Fruit fly (Drosophila melanogaster) whole organism, embryonic: ENCODE results near the gene Plzf.
A peak's percentile ranks its signal among the peaks of the same experiment; 100 is the strongest.

ENCODE experiments used
- Asciz ChIP-seq: fragments of 200-800 bp; sonication (Bioruptor generic); optimal IDR thresholded peaks from 2 replicates; lab custom pipeline; 2017; ENCODE audit warnings: missing biosample characterization, mild to moderate bottlenecking, missing genetic modification characterization, missing genetic modification reagents
- Bteb2 ChIP-seq: fragments of 200-800 bp; sonication (Bioruptor generic); optimal IDR thresholded peaks from 2 replicates; lab custom pipeline; 2016; ENCODE audit warnings: missing biosample characterization, missing genetic modification characterization
- CG11560 ChIP-seq: fragments of 200-800 bp; sonication (Bioruptor generic); IDR thresholded peaks from 3 replicates; pipeline ENCODE4 v1.3.6; 2022; ENCODE audit warnings: missing biosample characterization, missing genetic modification characterization
- CG12391 ChIP-seq: fragments of 200-800 bp; sonication (Bioruptor generic); optimal IDR thresholded peaks from 3 replicates; lab custom pipeline; 2018; ENCODE audit warnings: missing biosample characterization, mild to moderate bottlenecking, missing genetic modification characterization, moderate library complexity
- CG13894 ChIP-seq: fragments of 200-800 bp; sonication (Bioruptor generic); optimal IDR thresholded peaks from 3 replicates; lab custom pipeline; 2018; ENCODE audit warnings: missing biosample characterization, mild to moderate bottlenecking, missing genetic modification characterization, moderate library complexity
- CG18011 ChIP-seq: fragments of 200-800 bp; sonication (Bioruptor generic); optimal IDR thresholded peaks from 2 replicates; lab custom pipeline; 2017; ENCODE audit warnings: missing biosample characterization, missing genetic modification characterization, mild to moderate bottlenecking, moderate library complexity, missing genotype
- CG30020 ChIP-seq: fragments of 200-800 bp; optimal IDR thresholded peaks from 2 replicates; lab custom pipeline; 2019; ENCODE audit warnings: missing biosample characterization, mild to moderate bottlenecking, missing genetic modification characterization, moderate library complexity
- CG6683 ChIP-seq: fragments of 200-800 bp; sonication (Bioruptor generic); optimal IDR thresholded peaks from 2 replicates; lab custom pipeline; 2017; ENCODE audit warnings: missing biosample characterization, mild to moderate bottlenecking, missing genetic modification characterization, missing genetic modification reagents
- CG6791 ChIP-seq: fragments of 200-800 bp; sonication (Bioruptor generic); IDR thresholded peaks from 3 replicates; pipeline ENCODE4 v1.3.6; 2022; ENCODE audit warnings: missing biosample characterization, missing genetic modification characterization; ENCODE audit not compliant: partially characterized antibody
- CG6854 ChIP-seq: fragments of 200-800 bp; sonication (Bioruptor generic); optimal IDR thresholded peaks from 3 replicates; lab custom pipeline; 2017; ENCODE audit warnings: missing biosample characterization, mild to moderate bottlenecking, missing genetic modification characterization
- CG7928 ChIP-seq: fragments of 200-800 bp; sonication (Bioruptor generic); optimal IDR thresholded peaks from 2 replicates; lab custom pipeline; 2017; ENCODE audit warnings: missing biosample characterization, mild to moderate bottlenecking, missing genetic modification characterization
- CG7987 ChIP-seq: fragments of 200-800 bp; sonication (Bioruptor generic); optimal IDR thresholded peaks from 2 replicates; lab custom pipeline; 2018; ENCODE audit warnings: missing biosample characterization, mild to moderate bottlenecking, missing genetic modification characterization, moderate library complexity
- CG8924 ChIP-seq: fragments of 200-800 bp; optimal IDR thresholded peaks from 3 replicates; lab custom pipeline; 2019; ENCODE audit warnings: missing biosample characterization, mild to moderate bottlenecking, missing genetic modification characterization, moderate library complexity
- CG9437 ChIP-seq: fragments of 200-800 bp; sonication (Bioruptor generic); optimal IDR thresholded peaks from 2 replicates; lab custom pipeline; 2018; ENCODE audit warnings: missing biosample characterization, mild to moderate bottlenecking, missing genetic modification characterization
- CHES-1-like ChIP-seq: fragments of 200-800 bp; sonication (Bioruptor generic); optimal IDR thresholded peaks from 2 replicates; lab custom pipeline; 2016; ENCODE audit warnings: missing biosample characterization, missing genetic modification characterization
- Chrac-16 ChIP-seq: fragments of 200-800 bp; sonication (Bioruptor generic); optimal IDR thresholded peaks from 3 replicates; lab custom pipeline; 2016; ENCODE audit warnings: missing biosample characterization, missing genetic modification characterization
- Dp ChIP-seq: fragments of 200-800 bp; sonication (Bioruptor generic); optimal IDR thresholded peaks from 2 replicates; lab custom pipeline; 2018; ENCODE audit warnings: missing biosample characterization, mild to moderate bottlenecking, missing genetic modification characterization, moderate library complexity
- Fer1 ChIP-seq: fragments of 200-800 bp; sonication (Bioruptor generic); optimal IDR thresholded peaks from 2 replicates; lab custom pipeline; 2017; ENCODE audit warnings: missing biosample characterization, mild to moderate bottlenecking, missing genetic modification characterization
- Fer2 ChIP-seq: fragments of 200-800 bp; sonication (Bioruptor generic); optimal IDR thresholded peaks from 2 replicates; lab custom pipeline; 2018; ENCODE audit warnings: missing biosample characterization, mild to moderate bottlenecking, missing genetic modification characterization, moderate library complexity
- Mad ChIP-seq: fragments of 200-800 bp; sonication (Bioruptor generic); optimal IDR thresholded peaks from 2 replicates; lab custom pipeline; 2016; ENCODE audit warnings: missing biosample characterization, missing genetic modification characterization
- Mes4 ChIP-seq: fragments of 200-800 bp; sonication (Bioruptor generic); optimal IDR thresholded peaks from 2 replicates; lab custom pipeline; 2016; ENCODE audit warnings: missing biosample characterization, missing genetic modification characterization
- Oaz ChIP-seq: fragments of 200-800 bp; sonication (Bioruptor generic); IDR thresholded peaks from 2 replicates; pipeline ENCODE4 v1.3.6; 2022; ENCODE audit warnings: missing biosample characterization, missing genetic modification characterization
- Sox102F ChIP-seq: fragments of 200-800 bp; sonication (Bioruptor generic); optimal IDR thresholded peaks from 2 replicates; lab custom pipeline; 2018; ENCODE audit warnings: missing biosample characterization, mild to moderate bottlenecking, missing genetic modification characterization, moderate library complexity
- Stat92E ChIP-seq, 3 experiments: fragments of >200 bp in 2 of 3; fragments of 200-800 bp in 1 of 3; sonication (Bioruptor generic) in 1 of 3; optimal IDR thresholded peaks; 2 replicates each; lab custom pipeline; 2017 to 2019; ENCODE audit warnings: missing biosample characterization in 3 of 3, missing genetic modification characterization in 3 of 3, mild to moderate bottlenecking in 1 of 3, moderate library complexity in 1 of 3
- ap ChIP-seq: fragments of 200-800 bp; sonication (Bioruptor generic); IDR thresholded peaks from 2 replicates; pipeline ENCODE4 v1.3.6; 2022; ENCODE audit warnings: missing biosample characterization, missing genetic modification characterization
- az2 ChIP-seq: fragments of 200-800 bp; sonication (Bioruptor generic); optimal IDR thresholded peaks from 3 replicates; lab custom pipeline; 2016; ENCODE audit warnings: missing biosample characterization, missing genetic modification characterization
- bbx ChIP-seq: fragments of 200-800 bp; sonication (Bioruptor generic); IDR thresholded peaks from 2 replicates; pipeline ENCODE4 v1.3.6; 2022; ENCODE audit warnings: missing biosample characterization, missing genetic modification characterization; ENCODE audit not compliant: partially characterized antibody
- chif ChIP-seq, 2 experiments: fragments of 200-800 bp; sonication (Bioruptor generic); optimal IDR thresholded peaks; 3 replicates each; lab custom pipeline; 2016; ENCODE audit warnings: missing biosample characterization in 2 of 2, missing genetic modification characterization in 2 of 2
- chm ChIP-seq: fragments of 200-800 bp; sonication (Bioruptor generic); IDR thresholded peaks from 2 replicates; pipeline ENCODE4 v1.3.6; 2022; ENCODE audit warnings: missing biosample characterization, missing genetic modification characterization
- dysf ChIP-seq: fragments of 200-800 bp; sonication (Bioruptor generic); IDR thresholded peaks from 3 replicates; pipeline ENCODE4 v1.3.6; 2022; ENCODE audit warnings: missing biosample characterization, missing genetic modification characterization
- exex ChIP-seq: fragments of 200-800 bp; sonication (Bioruptor generic); optimal IDR thresholded peaks from 4 replicates; lab custom pipeline; 2018; ENCODE audit warnings: missing biosample characterization, mild to moderate bottlenecking, missing genetic modification characterization, moderate library complexity
- fd3F ChIP-seq: fragments of 200-800 bp; sonication (Bioruptor generic); optimal IDR thresholded peaks from 2 replicates; lab custom pipeline; 2018; ENCODE audit warnings: missing biosample characterization, mild to moderate bottlenecking, missing genetic modification characterization, moderate library complexity
- grn ChIP-seq: fragments of 200-800 bp; sonication (Bioruptor generic); optimal IDR thresholded peaks from 3 replicates; lab custom pipeline; 2017; ENCODE audit warnings: missing biosample characterization, missing genetic modification characterization
- gt ChIP-seq: fragments of 200-800 bp; sonication (Bioruptor generic); IDR thresholded peaks from 2 replicates; pipeline ENCODE4 v1.3.6; 2022; ENCODE audit warnings: missing biosample characterization, missing genetic modification characterization
- mam ChIP-seq: fragments of 200-800 bp; sonication (Bioruptor generic); optimal IDR thresholded peaks from 3 replicates; lab custom pipeline; 2016; ENCODE audit warnings: missing biosample characterization, missing genetic modification characterization
- nerfin-2 ChIP-seq: fragments of 200-800 bp; sonication (Bioruptor generic); IDR thresholded peaks from 2 replicates; pipeline ENCODE4 v1.3.6; 2022; ENCODE audit warnings: missing biosample characterization, missing genetic modification characterization; ENCODE audit not compliant: partially characterized antibody
- onecut ChIP-seq: fragments of 200-800 bp; sonication (Bioruptor generic); IDR thresholded peaks from 2 replicates; pipeline ENCODE4 v1.3.6; 2022; ENCODE audit warnings: missing biosample characterization, missing genetic modification characterization
- pfk ChIP-seq: fragments of 200-800 bp; sonication (Bioruptor generic); optimal IDR thresholded peaks from 2 replicates; lab custom pipeline; 2018; ENCODE audit warnings: missing biosample characterization, mild to moderate bottlenecking, missing genetic modification characterization, moderate library complexity
- prd ChIP-seq, 3 experiments: fragments of >200 bp in 2 of 3; fragments of 200-800 bp in 1 of 3; sonication (Bioruptor generic) in 1 of 3; optimal IDR thresholded peaks in 2 of 3; IDR thresholded peaks in 1 of 3; 2 replicates in 2 of 3; 3 replicates in 1 of 3; pipeline versions ENCODE4 v1.3.6 to Lab custom; 2017 to 2022; ENCODE audit warnings: missing biosample characterization in 1 of 3, missing genetic modification characterization in 1 of 3
- pros ChIP-seq: fragments of 200-800 bp; sonication (Bioruptor generic); optimal IDR thresholded peaks from 3 replicates; lab custom pipeline; 2019; ENCODE audit warnings: missing biosample characterization, mild to moderate bottlenecking, missing genetic modification characterization, moderate library complexity
- sd ChIP-seq: fragments of 200-800 bp; sonication (Bioruptor generic); optimal IDR thresholded peaks from 3 replicates; lab custom pipeline; 2018; ENCODE audit warnings: missing biosample characterization, mild to moderate bottlenecking, missing genetic modification characterization, moderate library complexity
- sima ChIP-seq: fragments of 200-800 bp; sonication (Bioruptor generic); optimal IDR thresholded peaks from 2 replicates; lab custom pipeline; 2016; ENCODE audit warnings: missing biosample characterization, missing genetic modification characterization
- toy ChIP-seq: fragments of 200-800 bp; sonication (Bioruptor generic); IDR thresholded peaks from 2 replicates; pipeline ENCODE4 v1.3.6; 2022; ENCODE audit warnings: missing biosample characterization, missing genetic modification characterization
- trem ChIP-seq: fragments of 200-800 bp; optimal IDR thresholded peaks from 3 replicates; lab custom pipeline; 2019; ENCODE audit warnings: missing biosample characterization, mild to moderate bottlenecking, missing genetic modification characterization, moderate library complexity
- vnd ChIP-seq: fragments of 200-800 bp; sonication (Bioruptor generic); IDR thresholded peaks from 3 replicates; pipeline ENCODE4 v1.3.6; 2022; ENCODE audit warnings: missing biosample characterization, missing genetic modification characterization; ENCODE audit not compliant: partially characterized antibody
- zen2 ChIP-seq: fragments of 200-800 bp; sonication (Bioruptor generic); IDR thresholded peaks from 3 replicates; pipeline ENCODE4 v1.3.6; 2022; ENCODE audit warnings: missing biosample characterization, missing genetic modification characterization; ENCODE audit not compliant: partially characterized antibody

Gene Plzf

dm6 chr2L:12045941-12046855 is 2.5 kb downstream of the Plzf start, which contains the start of gene CG6770 (continued):
- peak; percentile 79 for TF ChIP-seq Sox102F (GFP tag; lab: Kevin White, UChicago)
- peak; percentile 45 for TF ChIP-seq mam
- TF ChIP-seq Mes4 (GFP tag; lab: Kevin White, UChicago) = no peak
- TF ChIP-seq toy (GFP tag; lab: Robert Waterston, UW) = no peak
- peak; percentile 87 for TF ChIP-seq CG8924
- TF ChIP-seq Stat92E (GFP tag; optimal IDR thresholded peaks at IDR 0.05; lab: Kevin White, UChicago) = no peak
- TF ChIP-seq zen2 (GFP tag; lab: Robert Waterston, UW) = no peak
- no peak for TF ChIP-seq pros
- peak in 1 of 2 experiments; percentile 19 for TF ChIP-seq chif (GFP tag; optimal IDR thresholded peaks at IDR 0.05; lab: Kevin White, UChicago)
- peak; percentile 43 for TF ChIP-seq Chrac-16 (GFP tag; lab: Kevin White, UChicago)
- no peak for TF ChIP-seq vnd (GFP tag; lab: Robert Waterston, UW)
- TF ChIP-seq chm (GFP tag; lab: Robert Waterston, UW) = peak; percentile 70; the same call in 1 of the 2 replicates
- TF ChIP-seq trem (tag; lab: Kevin White, UChicago) = peak; percentile 27
- peak; percentile 48; the same call in 1 of the 2 replicates for TF ChIP-seq gt (GFP tag; lab: Robert Waterston, UW)
- peak; percentile 43 for TF ChIP-seq CG18011 (GFP tag; lab: Kevin White, UChicago)
- TF ChIP-seq CG7928 = peak; percentile 53
- TF ChIP-seq CG11560 (tag; lab: Robert Waterston, UW) = no peak; the same call in 2 of the 3 replicates
- no peak for TF ChIP-seq prd (optimal IDR thresholded peaks at IDR 0.05; lab: Kevin White, UChicago)
- peak; percentile 93 for TF ChIP-seq prd (GFP tag; IDR thresholded peaks at IDR 0.05; lab: Robert Waterston, UW)
- peak; percentile 51 for TF ChIP-seq Mad (GFP tag; lab: Kevin White, UChicago)
- peak; percentile 74 for TF ChIP-seq CG6854 (GFP tag; lab: Kevin White, UChicago)
- TF ChIP-seq Fer2 (tag; lab: Kevin White, UChicago) = peak; percentile 80
- peak; percentile 95 for TF ChIP-seq Fer1 (GFP tag; lab: Kevin White, UChicago)
- peak; percentile 80 for TF ChIP-seq CG12391 (tag; lab: Kevin White, UChicago)
- TF ChIP-seq onecut = peak; percentile 70
- TF ChIP-seq dysf (GFP tag; lab: Robert Waterston, UW) = peak; percentile 87
- no peak for TF ChIP-seq grn (GFP tag; lab: Kevin White, UChicago)
- TF ChIP-seq bbx (GFP tag; lab: Robert Waterston, UW) = 0 out of 2 replicates have a peak, but pooled peaks have one; percentile 39
- TF ChIP-seq Asciz (GFP tag; lab: Kevin White, UChicago) = peak; percentile 65
- TF ChIP-seq fd3F = peak; percentile 84
- no peak for TF ChIP-seq CG6791
- TF ChIP-seq CG7987 = peak; percentile 42
- peak; percentile 78 for TF ChIP-seq ap (GFP tag; lab: Robert Waterston, UW)
- peak; percentile 74 for TF ChIP-seq Oaz
- peak; percentile 41 for TF ChIP-seq CHES-1-like (GFP tag; lab: Kevin White, UChicago)
- TF ChIP-seq exex (tag; lab: Kevin White, UChicago) = peak; percentile 67
- TF ChIP-seq Bteb2 (GFP tag; lab: Kevin White, UChicago) = peak; percentile 55
- TF ChIP-seq CG9437 (GFP tag; lab: Kevin White, UChicago) = peak; percentile 77
- no peak for TF ChIP-seq nerfin-2 (GFP tag; lab: Robert Waterston, UW)
- TF ChIP-seq az2 (GFP tag; lab: Kevin White, UChicago) = peak; percentile 54
- peak; percentile 28 for TF ChIP-seq Dp
- TF ChIP-seq CG30020 = peak; percentile 20
- TF ChIP-seq CG13894 (tag; lab: Kevin White, UChicago) = peak; percentile 92
- no peak for TF ChIP-seq sima (GFP tag; lab: Kevin White, UChicago)
- TF ChIP-seq CG6683 (GFP tag; lab: Kevin White, UChicago) = peak; percentile 78
- peak; percentile 73 for TF ChIP-seq sd
- peak; percentile 54 for TF ChIP-seq pfk (GFP tag; lab: Kevin White, UChicago)
